Fruit fly (Drosophila melanogaster) whole organism, adult: ENCODE measurements around the gene PIG-T.

ENCODE experiments used
- CG33017 ChIP-seq: fragments of 200-800 bp; sonication (Bioruptor generic); optimal IDR thresholded peaks from 2 replicates; lab custom pipeline; 2018; ENCODE audit warnings: missing biosample characterization, mild to moderate bottlenecking, missing genetic modification characterization, moderate library complexity
- CG5204 ChIP-seq: fragments of 200-800 bp; sonication (Bioruptor generic); optimal IDR thresholded peaks from 2 replicates; lab custom pipeline; 2016; ENCODE audit warnings: missing biosample characterization, missing genetic modification characterization
- Clk ChIP-seq: fragments of 200-800 bp; sonication (Bioruptor generic); optimal IDR thresholded peaks from 2 replicates; lab custom pipeline; 2017; ENCODE audit warnings: missing biosample characterization, missing genetic modification characterization
- kay ChIP-seq: fragments of 200-800 bp; sonication (Bioruptor generic); peaks from one replicate; lab custom pipeline; 2016; ENCODE audit warnings: missing biosample characterization, missing genetic modification characterization, borderline replicate concordance

dm6 chrX:8420772-8421448 lies 13.8 kb upstream of the PIG-T start:
- TF ChIP-seq CG33017: peak; percentile 14
- no peak for TF ChIP-seq CG5204 (GFP tag; lab: Kevin White, UChicago)
- peak; percentile 88 for TF ChIP-seq kay (GFP tag; lab: Kevin White, UChicago)
- no peak for TF ChIP-seq Clk
